Worm (Caenorhabditis elegans) whole organism, L1 larva: ENCODE data around the gene C14B9.3.
A peak's percentile ranks its signal among the peaks of the same experiment; 100 is the strongest.

ENCODE experiments used
- C04F5.9 ChIP-seq: sonication (generic microtip); optimal IDR thresholded peaks from 2 replicates; lab custom pipeline; 2016; ENCODE audit warnings: missing genetic modification characterization, missing compliant biosample characterization
- F16B12.6 ChIP-seq: fragments of 150-350 bp; optimal IDR thresholded peaks from 2 replicates; lab custom pipeline; 2014; ENCODE audit warnings: missing biosample characterization, missing genetic modification characterization
- aha-1 ChIP-seq: fragments of 150-350 bp; optimal IDR thresholded peaks from 2 replicates; lab custom pipeline; 2014; ENCODE audit warnings: missing biosample characterization, missing genetic modification characterization
- aly-2 ChIP-seq: fragments of 150-350 bp; optimal IDR thresholded peaks from 2 replicates; lab custom pipeline; 2014; ENCODE audit warnings: missing biosample characterization, missing genetic modification characterization
- blmp-1 ChIP-seq: fragments of 150-350 bp; optimal IDR thresholded peaks from 2 replicates; lab custom pipeline; 2014; ENCODE audit warnings: missing biosample characterization, missing genetic modification characterization
- ceh-82 ChIP-seq, 3 experiments: fragments of 150-350 bp in 1 of 3; sonication (generic microtip) in 2 of 3; optimal IDR thresholded peaks; 2 replicates each; lab custom pipeline; 2014 to 2017; ENCODE audit warnings: missing biosample characterization in 3 of 3, missing genetic modification characterization in 3 of 3
- dpl-1 ChIP-seq, 3 experiments: fragments of 150-350 bp in 2 of 3; sonication (generic microtip) in 1 of 3; optimal IDR thresholded peaks; 2 replicates each; lab custom pipeline; 2014 to 2017; ENCODE audit warnings: missing biosample characterization in 3 of 3, missing genetic modification characterization in 3 of 3, missing genetic modification reagents in 3 of 3
- dsc-1 ChIP-seq: sonication (generic microtip); optimal IDR thresholded peaks from 2 replicates; lab custom pipeline; 2016; ENCODE audit warnings: mild to moderate bottlenecking, missing genetic modification characterization, missing compliant biosample characterization
- efl-1 ChIP-seq, 4 experiments: fragments of 150-350 bp; optimal IDR thresholded peaks in 3 of 4; peaks in 1 of 4; 1 replicate in 1 of 4; 2 replicates in 3 of 4; lab custom pipeline; 2014; ENCODE audit warnings: missing biosample characterization in 2 of 4, missing genetic modification characterization in 2 of 4, missing genetic modification reagents in 2 of 4
- efl-3 ChIP-seq: fragments of 200-800 bp; sonication (Bioruptor generic); optimal IDR thresholded peaks from 2 replicates; lab custom pipeline; 2018; ENCODE audit warnings: mild to moderate bottlenecking, missing genetic modification characterization, missing compliant biosample characterization
- elt-3 ChIP-seq, 6 experiments: fragments of 150-350 bp in 1 of 6; sonication (generic microtip); optimal IDR thresholded peaks; 2 replicates each; lab custom pipeline; 2017 to 2018; ENCODE audit warnings: missing biosample characterization in 6 of 6, missing genetic modification characterization in 6 of 6, inconsistent platforms in 1 of 6
- fkh-8 ChIP-seq: sonication (generic microtip); optimal IDR thresholded peaks from 2 replicates; lab custom pipeline; 2016; ENCODE audit warnings: mild to moderate bottlenecking, missing genetic modification characterization, missing compliant biosample characterization
- fos-1 ChIP-seq: fragments of 150-350 bp; optimal IDR thresholded peaks from 2 replicates; lab custom pipeline; 2014; ENCODE audit warnings: missing biosample characterization, missing genetic modification characterization
- hlh-4 ChIP-seq: sonication (generic microtip); optimal IDR thresholded peaks from 2 replicates; lab custom pipeline; 2016; ENCODE audit warnings: mild to moderate bottlenecking, missing genetic modification characterization, missing compliant biosample characterization
- jun-1 ChIP-seq: fragments of 150-350 bp; optimal IDR thresholded peaks from 2 replicates; lab custom pipeline; 2014; ENCODE audit warnings: missing biosample characterization, missing genetic modification reagents, missing genetic modification characterization
- lin-13 ChIP-seq: fragments of 150-350 bp; optimal IDR thresholded peaks from 2 replicates; lab custom pipeline; 2014; ENCODE audit warnings: missing biosample characterization, missing genetic modification reagents, missing genetic modification characterization
- lin-14 ChIP-seq: fragments of 200-800 bp; sonication (Bioruptor generic); optimal IDR thresholded peaks from 2 replicates; lab custom pipeline; 2018; ENCODE audit warnings: mild to moderate bottlenecking, missing genetic modification characterization, moderate library complexity, missing compliant biosample characterization
- lin-35 ChIP-seq, 2 experiments: fragments of 150-350 bp; optimal IDR thresholded peaks; 2 replicates each; lab custom pipeline; 2014; ENCODE audit warnings: missing biosample characterization in 2 of 2, missing genetic modification characterization in 2 of 2, missing genetic modification reagents in 2 of 2
- lsy-2 ChIP-seq, 2 experiments: fragments of 150-350 bp; optimal IDR thresholded peaks; 2 replicates each; lab custom pipeline; 2014; ENCODE audit warnings: missing biosample characterization in 2 of 2, missing genetic modification characterization in 2 of 2
- mdl-1 ChIP-seq, 2 experiments: fragments of 150-350 bp; optimal IDR thresholded peaks; 2 replicates each; lab custom pipeline; 2014 to 2017; ENCODE audit warnings: missing biosample characterization in 2 of 2, missing genetic modification characterization in 2 of 2, inconsistent platforms in 1 of 2
- mep-1 ChIP-seq: fragments of 150-350 bp; optimal IDR thresholded peaks from 2 replicates; lab custom pipeline; 2014; ENCODE audit warnings: missing biosample characterization, missing genetic modification characterization
- nhr-19 ChIP-seq: fragments of 200-800 bp; sonication (Bioruptor generic); conservative IDR thresholded peaks from 2 replicates; pipeline ENCODE4 v1.3.6; 2022; ENCODE audit warnings: missing genetic modification characterization, missing compliant biosample characterization
- nhr-20 ChIP-seq: sonication (generic microtip); optimal IDR thresholded peaks from 2 replicates; lab custom pipeline; 2016; ENCODE audit warnings: mild to moderate bottlenecking, missing genetic modification characterization, missing compliant biosample characterization
- nhr-28 ChIP-seq: fragments of 150-350 bp; optimal IDR thresholded peaks from 2 replicates; lab custom pipeline; 2014; ENCODE audit warnings: missing biosample characterization, missing genetic modification characterization
- nhr-47 ChIP-seq: sonication (generic microtip); optimal IDR thresholded peaks from 2 replicates; lab custom pipeline; 2016; ENCODE audit warnings: mild to moderate bottlenecking, missing genetic modification characterization, moderate library complexity, missing compliant biosample characterization
- nhr-71 ChIP-seq: sonication (generic microtip); optimal IDR thresholded peaks from 2 replicates; lab custom pipeline; 2016; ENCODE audit warnings: mild to moderate bottlenecking, missing genetic modification characterization, moderate library complexity, missing compliant biosample characterization
- nhr-77 ChIP-seq: fragments of 150-350 bp; optimal IDR thresholded peaks from 2 replicates; lab custom pipeline; 2014; ENCODE audit warnings: missing biosample characterization, missing genetic modification characterization
- nhr-84 ChIP-seq: sonication (generic microtip); optimal IDR thresholded peaks from 2 replicates; lab custom pipeline; 2017; ENCODE audit warnings: missing biosample characterization, missing genetic modification characterization
- nhr-85 ChIP-seq: sonication (generic microtip); peaks from one replicate; lab custom pipeline; 2016; ENCODE audit warnings: missing genetic modification characterization, inconsistent platforms, missing compliant biosample characterization
- nhr-90 ChIP-seq: sonication (generic microtip); optimal IDR thresholded peaks from 2 replicates; lab custom pipeline; 2016; ENCODE audit warnings: mild to moderate bottlenecking, missing genetic modification characterization, missing compliant biosample characterization; ENCODE audit not compliant: poor library complexity
- pax-3 ChIP-seq: fragments of 200-800 bp; sonication (Bioruptor generic); optimal IDR thresholded peaks from 2 replicates; lab custom pipeline; 2018; ENCODE audit warnings: mild to moderate bottlenecking, missing genetic modification characterization, moderate library complexity, missing compliant biosample characterization
- rnt-1 ChIP-seq: sonication (generic microtip); optimal IDR thresholded peaks from 2 replicates; lab custom pipeline; 2016; ENCODE audit warnings: mild to moderate bottlenecking, missing genetic modification characterization, moderate library complexity, missing compliant biosample characterization
- skn-1 ChIP-seq: fragments of 150-350 bp; optimal IDR thresholded peaks from 2 replicates; lab custom pipeline; 2014; ENCODE audit warnings: missing biosample characterization, missing genetic modification characterization
- snpc-4 ChIP-seq: fragments of 150-350 bp; optimal IDR thresholded peaks from 2 replicates; lab custom pipeline; 2014; ENCODE audit warnings: missing biosample characterization, missing genetic modification characterization
- snu-23 ChIP-seq: sonication (generic microtip); optimal IDR thresholded peaks from 2 replicates; lab custom pipeline; 2016; ENCODE audit warnings: missing genetic modification characterization, missing compliant biosample characterization
- sox-4 ChIP-seq: sonication (generic microtip); optimal IDR thresholded peaks from 2 replicates; lab custom pipeline; 2016; ENCODE audit warnings: missing genetic modification characterization, missing compliant biosample characterization
- sptf-1 ChIP-seq: fragments of 150-350 bp; optimal IDR thresholded peaks from 2 replicates; lab custom pipeline; 2014; ENCODE audit warnings: missing biosample characterization, missing genetic modification characterization
- swsn-7 ChIP-seq: sonication (generic microtip); optimal IDR thresholded peaks from 2 replicates; lab custom pipeline; 2016; ENCODE audit warnings: missing genetic modification characterization, missing compliant biosample characterization
- tbx-2 ChIP-seq: sonication (generic microtip); optimal IDR thresholded peaks from 2 replicates; lab custom pipeline; 2016; ENCODE audit warnings: missing genetic modification characterization, missing compliant biosample characterization
- unc-130 ChIP-seq: fragments of 150-350 bp; optimal IDR thresholded peaks from 2 replicates; lab custom pipeline; 2017; ENCODE audit warnings: missing biosample characterization, missing genetic modification characterization, inconsistent platforms
- unc-30 ChIP-seq: sonication (generic microtip); optimal IDR thresholded peaks from 2 replicates; lab custom pipeline; 2017; ENCODE audit warnings: missing biosample characterization, missing genetic modification characterization
- unc-86 ChIP-seq: sonication (generic microtip); optimal IDR thresholded peaks from 2 replicates; lab custom pipeline; 2016; ENCODE audit warnings: missing genetic modification characterization, missing compliant biosample characterization
- xbp-1 ChIP-seq: sonication (generic microtip); optimal IDR thresholded peaks from 2 replicates; lab custom pipeline; 2016; ENCODE audit warnings: missing genetic modification characterization, missing compliant biosample characterization

C14B9.3 gene

DNA sequence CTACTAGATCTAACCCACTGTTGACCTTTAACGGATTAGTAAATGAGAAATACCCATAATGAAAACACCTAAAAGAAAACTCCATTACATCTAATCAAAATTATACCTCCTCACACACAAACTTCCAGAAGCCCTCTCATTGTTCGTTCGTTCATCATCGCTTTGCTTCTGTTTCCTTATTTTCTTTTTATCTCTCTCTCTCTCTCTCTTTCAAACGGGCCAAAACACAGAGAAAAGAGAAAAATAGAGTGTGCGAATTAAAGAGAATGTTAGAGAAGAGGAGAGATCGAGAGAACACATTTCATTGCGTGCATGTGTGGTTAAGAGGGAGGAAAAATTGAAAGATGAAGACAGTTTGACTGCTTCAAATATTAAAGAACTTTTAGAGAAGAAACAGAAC lies 15.7 kb downstream of the C14B9.3 start:
- TF ChIP-seq jun-1 (tag; lab: Kevin White, UChicago) (peak; percentile 16), nhr-77 (tag; lab: Kevin White, UChicago) (peak; percentile 45), nhr-90 (tag; lab: Kevin White, UChicago) (no peak), lsy-2 (tag; optimal IDR thresholded peaks at IDR 0.05; lab: Kevin White, UChicago) (peak; percentile 77 to 90), lin-35 (GFP tag; optimal IDR thresholded peaks at IDR 0.05; lab: Kevin White, UChicago) (peak; percentile 40 to 52), unc-30 (tag; lab: Kevin White, UChicago) (no peak), nhr-20 (tag; lab: Kevin White, UChicago) (peak; percentile 40), elt-3 (tag; optimal IDR thresholded peaks at IDR 0.05; lab: Kevin White, UChicago) (peak in 1 of 6 experiments; percentile 59), F16B12.6 (tag; lab: Kevin White, UChicago) (no peak), blmp-1 (tag; lab: Kevin White, UChicago) (peak; percentile 61), C04F5.9 (no peak), ceh-82 (tag; optimal IDR thresholded peaks at IDR 0.05; lab: Kevin White, UChicago) (peak; percentile 0 to 62 (median 9)), xbp-1 (peak; percentile 37), nhr-28 (tag; lab: Kevin White, UChicago) (no peak), nhr-84 (no peak), mdl-1 (tag; optimal IDR thresholded peaks at IDR 0.05; lab: Kevin White, UChicago) (peak in 1 of 2 experiments; percentile 34), unc-130 (tag; lab: Kevin White, UChicago) (no peak), lin-13 (GFP tag; lab: Kevin White, UChicago) (peak; percentile 20), fos-1 (tag; lab: Kevin White, UChicago) (peak; percentile 76), sox-4 (no peak), lin-14 (GFP tag; lab: Kevin White, UChicago) (peak; percentile 89), unc-86 (tag; lab: Kevin White, UChicago) (peak; percentile 42), dsc-1 (tag; lab: Kevin White, UChicago) (peak; percentile 53), pax-3 (tag; lab: Kevin White, UChicago) (no peak), tbx-2 (tag; lab: Kevin White, UChicago) (peak; percentile 54), aly-2 (no peak), hlh-4 (tag; lab: Kevin White, UChicago) (no peak), skn-1 (tag; lab: Kevin White, UChicago) (peak; percentile 27), nhr-47 (tag; lab: Kevin White, UChicago) (peak; percentile 50), rnt-1 (tag; lab: Kevin White, UChicago) (peak; percentile 67), nhr-19 (GFP tag; lab: Robert Waterston, UW) (peak; percentile 31; the same call in 1 of the 2 replicates), efl-1 (optimal IDR thresholded peaks at IDR 0.05; lab: Kevin White, UChicago) (peak; percentile 72 to 84), efl-1 (GFP tag; optimal IDR thresholded peaks at IDR 0.05 in 1 of 2; lab: Kevin White, UChicago) (peak; percentile 36 to 94), snpc-4 (tag; lab: Kevin White, UChicago) (no peak), swsn-7 (peak; percentile 57), dpl-1 (GFP tag; optimal IDR thresholded peaks at IDR 0.05; lab: Kevin White, UChicago) (peak; percentile 13 to 27 (median 27)), mep-1 (peak; percentile 86), fkh-8 (tag; lab: Kevin White, UChicago) (peak; percentile 16), aha-1 (tag; lab: Kevin White, UChicago) (no peak), sptf-1 (tag; lab: Kevin White, UChicago) (no peak), nhr-71 (tag; lab: Kevin White, UChicago) (peak; percentile 82), nhr-85 (tag; lab: Kevin White, UChicago) (peak; percentile 77), efl-3 (GFP tag; lab: Kevin White, UChicago) (no peak), snu-23 (GFP tag; lab: Kevin White, UChicago) (peak; percentile 70)
- TF ChIP-seq, all 84 proteins: peak for 28
